Worm (Caenorhabditis elegans): ENCODE data around the gene hst-3.1.

The hst-3.1 gene

ce11 chrII:6199010-6199409, 30.0 kb upstream of the hst-3.1 start:
- TF ChIP-seq xbp-1 (tag; optimal IDR thresholded peaks at IDR 0.05) (no peak), fos-1 (tag; optimal IDR thresholded peaks at IDR 0.05) (no peak), zag-1 (tag; optimal IDR thresholded peaks at IDR 0.05) (no peak), efl-1 (optimal IDR thresholded peaks at IDR 0.05) (no peak), efl-1 (GFP tag; optimal IDR thresholded peaks at IDR 0.05 in 1 of 2) (peak in 1 of 2 experiments; percentile 69), aly-2 (tag; optimal IDR thresholded peaks at IDR 0.05) (no peak)

ce11 chrII:6198468-6198867, 29.4 kb upstream of the hst-3.1 start, which contains the start of gene szy-4:
TSS of gene szy-4 (plus strand) at chrII:6198696.
- TF ChIP-seq unc-98 (GFP tag; IDR thresholded peaks at IDR 0.05) (no peak), F16B12.6 (tag; optimal IDR thresholded peaks at IDR 0.05) (no peak), skn-1 (tag; optimal IDR thresholded peaks at IDR 0.05) (no peak), nhr-76 (tag; optimal IDR thresholded peaks at IDR 0.05) (no peak), Y116A8C.19 (tag; optimal IDR thresholded peaks at IDR 0.05; ENCODE audit: borderline replicate concordance) (no peak), lin-35 (GFP tag; optimal IDR thresholded peaks at IDR 0.05) (no peak), isw-1 (GFP tag; IDR thresholded peaks at IDR 0.05) (no peak), nhr-85 (tag) (no peak), ces-1 (GFP tag; optimal IDR thresholded peaks at IDR 0.05) (no peak), unc-130 (tag; optimal IDR thresholded peaks at IDR 0.05) (no peak), grh-1 (GFP tag; IDR thresholded peaks at IDR 0.05) (no peak), unc-30 (tag; optimal IDR thresholded peaks at IDR 0.05) (no peak), aly-2 (tag; optimal IDR thresholded peaks at IDR 0.05) (no peak), fkh-4 (tag; optimal IDR thresholded peaks at IDR 0.05; ENCODE audit: borderline replicate concordance) (no peak), hpl-2 (GFP tag; optimal IDR thresholded peaks at IDR 0.05) (no peak), ztf-4 (tag; optimal IDR thresholded peaks at IDR 0.05) (no peak), nhr-90 (tag; optimal IDR thresholded peaks at IDR 0.05; ENCODE audit: poor library complexity) (no peak), ama-1 (optimal IDR thresholded peaks at IDR 0.05) (no peak), mef-2 (tag; optimal IDR thresholded peaks at IDR 0.05) (no peak), nhr-47 (tag; optimal IDR thresholded peaks at IDR 0.05) (no peak)

ce11 chrII:6196875-6197274, 27.8 kb upstream of the hst-3.1 start, which contains the start of the genes rbmx-2 and C30B5.2:
TSS of gene rbmx-2 (minus strand) at chrII:6196948.
TSS of gene C30B5.2 (plus strand) at chrII:6197180.
- TF ChIP-seq snu-23 (GFP tag; optimal IDR thresholded peaks at IDR 0.05) (no peak), dpl-1 (GFP tag; optimal IDR thresholded peaks at IDR 0.05) (peak; percentile 46 to 69 (median 67)), nhr-47 (tag; optimal IDR thresholded peaks at IDR 0.05) (no peak), zip-4 (GFP tag; optimal IDR thresholded peaks at IDR 0.05) (no peak), xbp-1 (tag; optimal IDR thresholded peaks at IDR 0.05) (peak; percentile 37), ces-1 (GFP tag; optimal IDR thresholded peaks at IDR 0.05) (no peak), mep-1 (tag; optimal IDR thresholded peaks at IDR 0.05) (peak; percentile 74), lir-3 (tag; optimal IDR thresholded peaks at IDR 0.05; ENCODE audit: poor library complexity) (peak; percentile 73), sup-37 (GFP tag; optimal IDR thresholded peaks at IDR 0.05) (no peak), F16B12.6 (tag; optimal IDR thresholded peaks at IDR 0.05) (peak; percentile 94), lin-35 (GFP tag; optimal IDR thresholded peaks at IDR 0.05) (peak; percentile 37 to 69), fkh-10 (GFP tag; optimal IDR thresholded peaks at IDR 0.05) (no peak), nhr-11 (tag; optimal IDR thresholded peaks at IDR 0.05) (no peak), ets-5 (GFP tag; IDR thresholded peaks at IDR 0.05) (no peak), egl-27 (tag; optimal IDR thresholded peaks at IDR 0.05) (no peak), elt-3 (tag; optimal IDR thresholded peaks at IDR 0.05) (peak in 1 of 6 experiments; percentile 37), Y116A8C.19 (tag; optimal IDR thresholded peaks at IDR 0.05; ENCODE audit: borderline replicate concordance) (no peak), nhr-71 (tag; optimal IDR thresholded peaks at IDR 0.05) (peak; percentile 58), irx-1 (tag; optimal IDR thresholded peaks at IDR 0.05) (peak; percentile 1), C16A3.4 (tag; optimal IDR thresholded peaks at IDR 0.05) (peak; percentile 41), nhr-12 (tag; optimal IDR thresholded peaks at IDR 0.05) (no peak), lin-39 (tag; optimal IDR thresholded peaks at IDR 0.05) (no peak), ceh-8 (GFP tag; optimal IDR thresholded peaks at IDR 0.05) (no peak), nhr-20 (tag; optimal IDR thresholded peaks at IDR 0.05) (peak; percentile 41), efl-3 (GFP tag; optimal IDR thresholded peaks at IDR 0.05) (no peak), mdl-1 (tag; optimal IDR thresholded peaks at IDR 0.05) (no peak), ceh-90 (tag; optimal IDR thresholded peaks at IDR 0.05) (no peak), ama-1 (optimal IDR thresholded peaks at IDR 0.05) (no peak), unc-86 (tag; optimal IDR thresholded peaks at IDR 0.05) (peak; percentile 8), tbx-2 (tag; optimal IDR thresholded peaks at IDR 0.05) (peak; percentile 42), snpc-4 (tag; optimal IDR thresholded peaks at IDR 0.05) (no peak), mab-9 (GFP tag; IDR thresholded peaks at IDR 0.05) (no peak), lsy-2 (tag; optimal IDR thresholded peaks at IDR 0.05) (peak; percentile 83 to 94), unc-130 (tag; optimal IDR thresholded peaks at IDR 0.05) (peak; percentile 19)

Measured in whole organism, L1 larva.